Fruit fly (Drosophila melanogaster): ENCODE results near the gene CG8664.

CG8664 gene

dm6 chrX:17300609-17301208, 18.2 kb upstream of the CG8664 start:
- TF ChIP-seq psq (optimal IDR thresholded peaks at IDR 0.05) (no peak), CG8478 (optimal IDR thresholded peaks at IDR 0.05) (no peak), EcR (GFP tag; optimal IDR thresholded peaks at IDR 0.05) (no peak), pan (optimal IDR thresholded peaks at IDR 0.05) (no peak), usp (GFP tag; optimal IDR thresholded peaks at IDR 0.05) (no peak), Dll (optimal IDR thresholded peaks at IDR 0.05) (no peak)

- no peak for TF ChIP-seq pan (optimal IDR thresholded peaks at IDR 0.05)
These were observed 16.6 kb upstream of the CG8664 start for dm6 chrX:17298900-17299836.

- TF ChIP-seq usp (GFP tag; optimal IDR thresholded peaks at IDR 0.05) (no peak), psq (optimal IDR thresholded peaks at IDR 0.05) (no peak), Dll (optimal IDR thresholded peaks at IDR 0.05) (no peak), EcR (GFP tag; optimal IDR thresholded peaks at IDR 0.05) (no peak), pan (optimal IDR thresholded peaks at IDR 0.05) (no peak), CG8478 (optimal IDR thresholded peaks at IDR 0.05) (no peak)
These were observed 15.5 kb upstream of the CG8664 start for dm6 chrX:17297924-17298591.

dm6 chrX:17297070-17297689, 14.7 kb upstream of the CG8664 start:
- TF ChIP-seq psq (optimal IDR thresholded peaks at IDR 0.05) (no peak), usp (GFP tag; optimal IDR thresholded peaks at IDR 0.05) (no peak), Dll (optimal IDR thresholded peaks at IDR 0.05) (no peak), pan (optimal IDR thresholded peaks at IDR 0.05) (no peak), EcR (GFP tag; optimal IDR thresholded peaks at IDR 0.05) (no peak), CG8478 (optimal IDR thresholded peaks at IDR 0.05) (no peak)

dm6 chrX:17296283-17297069, 13.9 kb upstream of the CG8664 start:
- TF ChIP-seq psq (optimal IDR thresholded peaks at IDR 0.05), result no peak
- no peak for TF ChIP-seq usp (GFP tag; optimal IDR thresholded peaks at IDR 0.05)
- TF ChIP-seq EcR (GFP tag; optimal IDR thresholded peaks at IDR 0.05), result peak in 1 of 2 experiments; percentile 27

- TF ChIP-seq CG8478 (optimal IDR thresholded peaks at IDR 0.05), result no peak
- no peak for TF ChIP-seq EcR (GFP tag; optimal IDR thresholded peaks at IDR 0.05)
- TF ChIP-seq psq (optimal IDR thresholded peaks at IDR 0.05), result no peak
- TF ChIP-seq usp (GFP tag; optimal IDR thresholded peaks at IDR 0.05), result no peak
- no peak for TF ChIP-seq Dll (optimal IDR thresholded peaks at IDR 0.05)
These were observed 12.5 kb upstream of the CG8664 start for dm6 chrX:17294979-17295378.

- TF ChIP-seq pan (optimal IDR thresholded peaks at IDR 0.05) (no peak), Dll (optimal IDR thresholded peaks at IDR 0.05) (no peak), usp (GFP tag; optimal IDR thresholded peaks at IDR 0.05) (no peak), EcR (GFP tag; optimal IDR thresholded peaks at IDR 0.05) (no peak), psq (optimal IDR thresholded peaks at IDR 0.05) (no peak), CG8478 (optimal IDR thresholded peaks at IDR 0.05) (no peak)
These were observed 11.8 kb upstream of the CG8664 start for dm6 chrX:17294169-17294833.

dm6 chrX:17293385-17293784, 10.9 kb upstream of the CG8664 start:
- TF ChIP-seq Dll (optimal IDR thresholded peaks at IDR 0.05), result no peak
- TF ChIP-seq psq (optimal IDR thresholded peaks at IDR 0.05), result no peak
- TF ChIP-seq usp (GFP tag; optimal IDR thresholded peaks at IDR 0.05), result no peak
- TF ChIP-seq EcR (GFP tag; optimal IDR thresholded peaks at IDR 0.05), result no peak

- TF ChIP-seq EcR (GFP tag; optimal IDR thresholded peaks at IDR 0.05), result no peak
- TF ChIP-seq psq (optimal IDR thresholded peaks at IDR 0.05), result no peak
- TF ChIP-seq usp (GFP tag; optimal IDR thresholded peaks at IDR 0.05), result no peak
- TF ChIP-seq pan (optimal IDR thresholded peaks at IDR 0.05), result no peak
- no peak for TF ChIP-seq CG8478 (optimal IDR thresholded peaks at IDR 0.05)
- TF ChIP-seq Dll (optimal IDR thresholded peaks at IDR 0.05), result no peak
These were observed 9.7 kb upstream of the CG8664 start for dm6 chrX:17292050-17292730.

dm6 chrX:17290960-17291432, 8.5 kb upstream of the CG8664 start:
- TF ChIP-seq pan (optimal IDR thresholded peaks at IDR 0.05), result no peak
- no peak for TF ChIP-seq EcR (GFP tag; optimal IDR thresholded peaks at IDR 0.05)
- no peak for TF ChIP-seq usp (GFP tag; optimal IDR thresholded peaks at IDR 0.05)
- no peak for TF ChIP-seq Dll (optimal IDR thresholded peaks at IDR 0.05)
- TF ChIP-seq psq (optimal IDR thresholded peaks at IDR 0.05), result no peak
- no peak for TF ChIP-seq CG8478 (optimal IDR thresholded peaks at IDR 0.05)

Data from whole organism.